Worm (Caenorhabditis elegans) whole organism, young adult: ENCODE data around the gene srt-12.
A peak's percentile ranks its signal among the peaks of the same experiment; 100 is the strongest.

Experiments
- B0019.2 ChIP-seq: fragments of 200-800 bp; sonication (Bioruptor generic); conservative IDR thresholded peaks from 2 replicates; pipeline ENCODE4 v1.3.6; 2022; ENCODE audit warnings: missing genetic modification reagents, missing genetic modification characterization, missing compliant biosample characterization
- B0336.3 ChIP-seq: fragments of 200-800 bp; sonication (Bioruptor generic); IDR thresholded peaks from 2 replicates; pipeline ENCODE4 v1.3.6; 2022; ENCODE audit warnings: missing genetic modification characterization, missing compliant biosample characterization
- D2030.7 ChIP-seq: fragments of 200-800 bp; sonication (Bioruptor generic); IDR thresholded peaks from 2 replicates; pipeline ENCODE4 v1.3.6; 2022; ENCODE audit warnings: missing genetic modification reagents, missing genetic modification characterization, missing compliant biosample characterization
- F10E7.11 ChIP-seq: sonication (generic microtip); optimal IDR thresholded peaks from 2 replicates; lab custom pipeline; 2017; ENCODE audit warnings: mild to moderate bottlenecking, missing genetic modification characterization, moderate library complexity, missing compliant biosample characterization
- F23B12.7 ChIP-seq: sonication (generic microtip); optimal IDR thresholded peaks from 2 replicates; lab custom pipeline; 2017; ENCODE audit warnings: missing genetic modification characterization, mild to moderate bottlenecking, missing compliant biosample characterization, antibody characterized with exemption, moderate library complexity; ENCODE audit not compliant: insufficient read depth
- F37B4.10 ChIP-seq: fragments of 200-800 bp; sonication (Bioruptor generic); IDR thresholded peaks from 2 replicates; pipeline ENCODE4 v1.3.6; 2022; ENCODE audit warnings: missing genetic modification characterization, missing compliant biosample characterization
- F55B11.4 ChIP-seq: sonication (generic microtip); optimal IDR thresholded peaks from 2 replicates; lab custom pipeline; 2016; ENCODE audit warnings: missing compliant biosample characterization, missing genetic modification characterization, borderline replicate concordance; ENCODE audit not compliant: insufficient read depth
- F57C9.4 ChIP-seq: sonication (generic microtip); optimal IDR thresholded peaks from 2 replicates; lab custom pipeline; 2017; ENCODE audit warnings: mild to moderate bottlenecking, missing genetic modification characterization, missing compliant biosample characterization
- K11D2.4 ChIP-seq: fragments of 200-800 bp; sonication (Bioruptor generic); IDR thresholded peaks from 2 replicates; pipeline ENCODE4 v1.3.6; 2022; ENCODE audit warnings: missing genetic modification reagents, missing genetic modification characterization, missing compliant biosample characterization
- aptf-3 ChIP-seq: fragments of 200-800 bp; sonication (Bioruptor generic); IDR thresholded peaks from 2 replicates; pipeline ENCODE4 v1.3.6; 2022; ENCODE audit warnings: missing genetic modification characterization, missing compliant biosample characterization
- atf-7 ChIP-seq: sonication (generic microtip); optimal IDR thresholded peaks from 2 replicates; lab custom pipeline; 2017; ENCODE audit warnings: mild to moderate bottlenecking, missing genetic modification characterization, missing compliant biosample characterization
- athp-1 ChIP-seq: sonication (generic microtip); optimal IDR thresholded peaks from 2 replicates; lab custom pipeline; 2017; ENCODE audit warnings: mild to moderate bottlenecking, missing genetic modification characterization, missing compliant biosample characterization
- attf-6 ChIP-seq: fragments of 200-800 bp; sonication (Bioruptor generic); IDR thresholded peaks from 2 replicates; pipeline ENCODE4 v1.3.6; 2022; ENCODE audit warnings: missing genetic modification reagents, missing genetic modification characterization, missing compliant biosample characterization
- cebp-2 ChIP-seq: fragments of 200-800 bp; sonication (Bioruptor generic); IDR thresholded peaks from 2 replicates; pipeline ENCODE4 v1.3.6; 2022; ENCODE audit warnings: missing genetic modification characterization, missing compliant biosample characterization
- ceh-100 ChIP-seq: fragments of 200-800 bp; sonication (Bioruptor generic); IDR thresholded peaks from 2 replicates; pipeline ENCODE4 v1.3.6; 2022; ENCODE audit warnings: missing genetic modification reagents, missing genetic modification characterization, missing compliant biosample characterization
- ceh-27 ChIP-seq: fragments of 200-800 bp; sonication (Bioruptor generic); optimal IDR thresholded peaks from 2 replicates; lab custom pipeline; 2018; ENCODE audit warnings: mild to moderate bottlenecking, missing genetic modification characterization, moderate library complexity, missing compliant biosample characterization
- dox-1 ChIP-seq: fragments of 200-800 bp; sonication (Bioruptor generic); IDR thresholded peaks from 2 replicates; pipeline ENCODE4 v1.3.6; 2022; ENCODE audit warnings: missing genetic modification reagents, missing genetic modification characterization, missing compliant biosample characterization
- dpl-1 ChIP-seq: fragments of 150-350 bp; optimal IDR thresholded peaks from 2 replicates; lab custom pipeline; 2014; ENCODE audit warnings: missing biosample characterization, missing genetic modification reagents, missing genetic modification characterization
- efl-1 ChIP-seq: fragments of 150-350 bp; optimal IDR thresholded peaks from 2 replicates; lab custom pipeline; 2014; ENCODE audit warnings: missing biosample characterization, missing genetic modification reagents, missing genetic modification characterization
- egl-44 ChIP-seq: fragments of 200-800 bp; sonication (Bioruptor generic); IDR thresholded peaks from 2 replicates; pipeline ENCODE4 v1.3.6; 2022; ENCODE audit warnings: missing genetic modification reagents, missing genetic modification characterization, missing compliant biosample characterization
- egrh-3 ChIP-seq: fragments of 200-800 bp; sonication (Bioruptor generic); IDR thresholded peaks from 2 replicates; pipeline ENCODE4 v1.3.6; 2022; ENCODE audit warnings: missing genetic modification reagents, missing genetic modification characterization, missing compliant biosample characterization
- gei-17 ChIP-seq: fragments of 200-800 bp; sonication (Bioruptor generic); optimal IDR thresholded peaks from 2 replicates; lab custom pipeline; 2018; ENCODE audit warnings: mild to moderate bottlenecking, missing genetic modification characterization, missing compliant biosample characterization
- hmg-1.2 ChIP-seq: fragments of 200-800 bp; sonication (Bioruptor generic); IDR thresholded peaks from 2 replicates; pipeline ENCODE4 v1.3.6; 2022; ENCODE audit warnings: missing genetic modification reagents, missing genetic modification characterization, missing compliant biosample characterization
- hsf-1 ChIP-seq: fragments of 200-800 bp; sonication (Bioruptor generic); IDR thresholded peaks from 2 replicates; pipeline ENCODE4 v1.3.6; 2022; ENCODE audit warnings: missing genetic modification reagents, missing genetic modification characterization, missing compliant biosample characterization
- lag-1 ChIP-seq: fragments of 200-800 bp; sonication (Bioruptor generic); IDR thresholded peaks from 2 replicates; pipeline ENCODE4 v1.3.6; 2022; ENCODE audit warnings: missing genetic modification reagents, missing genetic modification characterization, missing compliant biosample characterization
- let-526 ChIP-seq: fragments of 200-800 bp; sonication (Bioruptor generic); IDR thresholded peaks from 2 replicates; pipeline ENCODE4 v1.3.6; 2022; ENCODE audit warnings: missing genetic modification reagents, missing genetic modification characterization, missing compliant biosample characterization
- madf-6 ChIP-seq: fragments of 200-800 bp; sonication (Bioruptor generic); IDR thresholded peaks from 2 replicates; pipeline ENCODE4 v1.3.6; 2022; ENCODE audit warnings: missing genetic modification reagents, missing genetic modification characterization, missing compliant biosample characterization
- mel-28 ChIP-seq: sonication (generic microtip); optimal IDR thresholded peaks from 2 replicates; lab custom pipeline; 2016; ENCODE audit warnings: borderline replicate concordance, mild to moderate bottlenecking, missing genetic modification characterization, missing compliant biosample characterization
- mes-4 ChIP-seq: sonication (generic microtip); optimal IDR thresholded peaks from 2 replicates; lab custom pipeline; 2016; ENCODE audit warnings: missing genotype, missing genetic modification characterization, missing compliant biosample characterization
- nfya-2 ChIP-seq: fragments of 200-800 bp; sonication (Bioruptor generic); IDR thresholded peaks from 2 replicates; pipeline ENCODE4 v1.3.6; 2022; ENCODE audit warnings: missing genetic modification reagents, missing genetic modification characterization, missing compliant biosample characterization
- nhr-120 ChIP-seq: fragments of 200-800 bp; sonication (Bioruptor generic); IDR thresholded peaks from 2 replicates; pipeline ENCODE4 v1.3.6; 2022; ENCODE audit warnings: missing genetic modification characterization, missing compliant biosample characterization
- nhr-27 ChIP-seq: fragments of 200-800 bp; sonication (Bioruptor generic); optimal IDR thresholded peaks from 2 replicates; lab custom pipeline; 2018; ENCODE audit warnings: mild to moderate bottlenecking, missing genetic modification characterization, moderate library complexity, missing compliant biosample characterization
- rcor-1 ChIP-seq: fragments of 200-800 bp; sonication (Bioruptor generic); IDR thresholded peaks from 2 replicates; pipeline ENCODE4 v1.3.6; 2022; ENCODE audit warnings: missing genetic modification reagents, missing genetic modification characterization, missing compliant biosample characterization
- rec-8 ChIP-seq, 2 experiments: sonication (generic microtip); optimal IDR thresholded peaks; 2 replicates each; lab custom pipeline; 2016; ENCODE audit warnings: mild to moderate bottlenecking in 2 of 2, missing genetic modification characterization in 2 of 2, missing genetic modification reagents in 2 of 2, missing genotype in 2 of 2, missing biosample characterization in 1 of 2, missing compliant biosample characterization in 1 of 2, moderate library complexity in 1 of 2
- rpc-1 ChIP-seq, 2 experiments: fragments of 150-350 bp in 1 of 2; sonication (generic microtip) in 1 of 2; optimal IDR thresholded peaks; 2 replicates each; lab custom pipeline; 2014 to 2018; ENCODE audit warnings: missing biosample characterization in 1 of 2, missing genetic modification characterization in 1 of 2, missing genetic modification reagents in 1 of 2, missing genotype in 1 of 2
- snpc-1.3 ChIP-seq: sonication (generic microtip); optimal IDR thresholded peaks from 2 replicates; lab custom pipeline; 2017; ENCODE audit warnings: missing genetic modification characterization, mild to moderate bottlenecking, missing compliant biosample characterization, antibody characterized with exemption, moderate library complexity, missing genotype, missing genetic modification reagents; ENCODE audit not compliant: insufficient read depth
- snpc-4 ChIP-seq, 5 experiments: fragments of 150-350 bp in 1 of 5; sonication (generic microtip) in 4 of 5; optimal IDR thresholded peaks; 2 replicates each; lab custom pipeline; 2014 to 2018; ENCODE audit warnings: missing genetic modification characterization in 5 of 5, missing biosample characterization in 3 of 5, antibody characterized with exemption in 2 of 5, mild to moderate bottlenecking in 2 of 5, missing compliant biosample characterization in 2 of 5, missing genotype in 2 of 5, moderate library complexity in 2 of 5, missing genetic modification reagents in 1 of 5
- somi-1 ChIP-seq: fragments of 200-800 bp; sonication (Bioruptor generic); optimal IDR thresholded peaks from 2 replicates; lab custom pipeline; 2018; ENCODE audit warnings: mild to moderate bottlenecking, missing genetic modification characterization, missing compliant biosample characterization
- tbp1 ChIP-seq: fragments of 200-800 bp; sonication (Bioruptor generic); optimal IDR thresholded peaks from 2 replicates; lab custom pipeline; 2018; ENCODE audit warnings: mild to moderate bottlenecking, missing genetic modification characterization, missing compliant biosample characterization
- tlf-1 ChIP-seq: fragments of 200-800 bp; sonication (Bioruptor generic); optimal IDR thresholded peaks from 2 replicates; lab custom pipeline; 2018; ENCODE audit warnings: mild to moderate bottlenecking, missing genetic modification characterization, missing compliant biosample characterization
- unc-62 ChIP-seq: fragments of 150-350 bp; optimal IDR thresholded peaks from 2 replicates; lab custom pipeline; 2014; ENCODE audit warnings: missing biosample characterization, missing genetic modification reagents, missing genetic modification characterization
- zfh-2 ChIP-seq: fragments of 200-800 bp; sonication (Bioruptor generic); conservative IDR thresholded peaks from 2 replicates; pipeline ENCODE4 v1.3.6; 2022; ENCODE audit warnings: missing genetic modification reagents, missing genetic modification characterization, missing compliant biosample characterization
- zim-3 ChIP-seq: sonication (generic microtip); optimal IDR thresholded peaks from 2 replicates; lab custom pipeline; 2017; ENCODE audit warnings: mild to moderate bottlenecking, missing genetic modification characterization, moderate library complexity, missing compliant biosample characterization
- ztf-25 ChIP-seq: fragments of 200-800 bp; sonication (Bioruptor generic); IDR thresholded peaks from 2 replicates; pipeline ENCODE4 v1.3.6; 2022; ENCODE audit warnings: missing genetic modification reagents, missing genetic modification characterization, missing compliant biosample characterization
- ztf-26 ChIP-seq: sonication (generic microtip); optimal IDR thresholded peaks from 2 replicates; lab custom pipeline; 2017; ENCODE audit warnings: missing genetic modification characterization, missing compliant biosample characterization
- ztf-3 ChIP-seq: fragments of 200-800 bp; sonication (Bioruptor generic); optimal IDR thresholded peaks from 2 replicates; lab custom pipeline; 2018; ENCODE audit warnings: mild to moderate bottlenecking, missing genetic modification characterization, missing compliant biosample characterization
- ztf-6 ChIP-seq: fragments of 200-800 bp; sonication (Bioruptor generic); IDR thresholded peaks from 2 replicates; pipeline ENCODE4 v1.3.6; 2022; ENCODE audit warnings: missing genetic modification reagents, missing genetic modification characterization, missing compliant biosample characterization

srt-12 gene

ce11 chrV:4194587-4195211 lies 47.6 kb downstream of the srt-12 start, which contains the start of gene Y45G5AM.9 (continued):
- peak; percentile 45; the same call in 1 of the 2 replicates for TF ChIP-seq B0336.3 (GFP tag; lab: Robert Waterston, UW)
- no peak for TF ChIP-seq lag-1 (GFP tag; lab: Robert Waterston, UW)
- no peak for TF ChIP-seq unc-62
- peak; percentile 93 for TF ChIP-seq zfh-2 (GFP tag; lab: Robert Waterston, UW)
- TF ChIP-seq D2030.7 (GFP tag; lab: Robert Waterston, UW): no peak
- no peak for TF ChIP-seq atf-7 (tag; lab: Kevin White, UChicago)
- no peak for TF ChIP-seq attf-6 (GFP tag; lab: Robert Waterston, UW)
- no peak for TF ChIP-seq B0019.2 (GFP tag; lab: Robert Waterston, UW)
- no peak for TF ChIP-seq F23B12.7 (tag; lab: Kevin White, UChicago)
- TF ChIP-seq rpc-1 (optimal IDR thresholded peaks at IDR 0.05; lab: Kevin White, UChicago): no peak
- TF ChIP-seq rpc-1 (tag; optimal IDR thresholded peaks at IDR 0.05; lab: Kevin White, UChicago): no peak
- TF ChIP-seq athp-1 (tag; lab: Kevin White, UChicago): no peak
- TF ChIP-seq snpc-4 (GFP tag; optimal IDR thresholded peaks at IDR 0.05; lab: Kevin White, UChicago): no peak
- TF ChIP-seq snpc-4 (tag; optimal IDR thresholded peaks at IDR 0.05; lab: Kevin White, UChicago): peak in 3 of 4 experiments; percentile 19 to 53 (median 25)
- no peak for TF ChIP-seq ztf-3 (GFP tag; lab: Kevin White, UChicago)
- peak; percentile 57; the same call in 1 of the 2 replicates for TF ChIP-seq dox-1 (GFP tag; lab: Robert Waterston, UW)
- TF ChIP-seq efl-1: peak; percentile 36
- TF ChIP-seq hsf-1 (GFP tag; lab: Robert Waterston, UW): no peak
- TF ChIP-seq F10E7.11 (tag; lab: Kevin White, UChicago): no peak
- TF ChIP-seq gei-17 (GFP tag; lab: Kevin White, UChicago): no peak
- no peak for TF ChIP-seq ztf-6 (GFP tag; lab: Robert Waterston, UW)
- no peak for TF ChIP-seq somi-1
- no peak for TF ChIP-seq tlf-1 (GFP tag; lab: Kevin White, UChicago)
- no peak for TF ChIP-seq cebp-2
- TF ChIP-seq ceh-100 (GFP tag; lab: Robert Waterston, UW): peak; percentile 41
- TF ChIP-seq rec-8 (tag; optimal IDR thresholded peaks at IDR 0.05; lab: Kevin White, UChicago): no peak
- no peak for TF ChIP-seq nfya-2 (GFP tag; lab: Robert Waterston, UW)
- TF ChIP-seq egrh-3 (GFP tag; lab: Robert Waterston, UW): no peak; the same call in 1 of the 2 replicates
- TF ChIP-seq ztf-25 (GFP tag; lab: Robert Waterston, UW): no peak
- no peak for TF ChIP-seq F57C9.4 (tag; lab: Kevin White, UChicago)
- TF ChIP-seq ztf-26 (tag; lab: Kevin White, UChicago): peak; percentile 29
- no peak for TF ChIP-seq mel-28 (tag; lab: Kevin White, UChicago)
- peak; percentile 47; the same call in 1 of the 2 replicates for TF ChIP-seq hmg-1.2 (GFP tag; lab: Robert Waterston, UW)
- peak; percentile 37; the same call in 1 of the 2 replicates for TF ChIP-seq rcor-1
- no peak for TF ChIP-seq snpc-1.3 (tag; lab: Kevin White, UChicago)
- peak; percentile 12 for TF ChIP-seq dpl-1
- TF ChIP-seq madf-6 (GFP tag; lab: Robert Waterston, UW): no peak
- no peak for TF ChIP-seq egl-44
- no peak for TF ChIP-seq F55B11.4 (tag; lab: Kevin White, UChicago)
- TF ChIP-seq ceh-27 (GFP tag; lab: Kevin White, UChicago): peak; percentile 62
- no peak for TF ChIP-seq zim-3 (tag; lab: Kevin White, UChicago)
- no peak for TF ChIP-seq nhr-27
- no peak for TF ChIP-seq mes-4 (tag; lab: Kevin White, UChicago)
- TF ChIP-seq tbp1 (GFP tag; lab: Kevin White, UChicago): peak; percentile 25
- TF ChIP-seq nhr-120 (GFP tag; lab: Robert Waterston, UW): no peak
- TF ChIP-seq K11D2.4 (GFP tag; lab: Robert Waterston, UW): peak; percentile 44; the same call in 1 of the 2 replicates
- TF ChIP-seq let-526 (GFP tag; lab: Robert Waterston, UW): no peak
- no peak for TF ChIP-seq F37B4.10 (GFP tag; lab: Robert Waterston, UW)
- no peak for TF ChIP-seq aptf-3 (GFP tag; lab: Robert Waterston, UW)
